Fruit fly (Drosophila melanogaster) whole organism, embryonic: Measurements from ENCODE around the gene Ttc19.

Source experiments
- Abd-B ChIP-seq: fragments of 200-800 bp; sonication (Bioruptor generic); optimal IDR thresholded peaks from 2 replicates; lab custom pipeline; 2018; ENCODE audit warnings: missing biosample characterization, mild to moderate bottlenecking, missing genetic modification characterization, moderate library complexity
- Asciz ChIP-seq: fragments of 200-800 bp; sonication (Bioruptor generic); optimal IDR thresholded peaks from 2 replicates; lab custom pipeline; 2017; ENCODE audit warnings: missing biosample characterization, mild to moderate bottlenecking, missing genetic modification characterization, missing genetic modification reagents
- Atf6 ChIP-seq: fragments of 200-800 bp; sonication (Bioruptor generic); IDR thresholded peaks from 2 replicates; pipeline ENCODE4 v1.3.6; 2022; ENCODE audit warnings: missing biosample characterization, missing genetic modification characterization
- B-H2 ChIP-seq: fragments of 200-800 bp; sonication (Bioruptor generic); optimal IDR thresholded peaks from 2 replicates; lab custom pipeline; 2018; ENCODE audit warnings: missing biosample characterization, mild to moderate bottlenecking, missing genetic modification characterization
- CG10274 ChIP-seq: fragments of 200-800 bp; sonication (Bioruptor generic); optimal IDR thresholded peaks from 3 replicates; lab custom pipeline; 2017; ENCODE audit warnings: missing biosample characterization, mild to moderate bottlenecking, missing genetic modification characterization
- CG10543 ChIP-seq: fragments of 200-800 bp; sonication (Bioruptor generic); optimal IDR thresholded peaks from 3 replicates; lab custom pipeline; 2017; ENCODE audit warnings: missing biosample characterization, mild to moderate bottlenecking, missing genetic modification characterization, moderate library complexity
- CG11504 ChIP-seq: fragments of 200-800 bp; sonication (Bioruptor generic); optimal IDR thresholded peaks from 3 replicates; lab custom pipeline; 2019; ENCODE audit warnings: missing biosample characterization, mild to moderate bottlenecking, missing genetic modification characterization, moderate library complexity
- CG11723 ChIP-seq: fragments of 200-800 bp; sonication (Bioruptor generic); optimal IDR thresholded peaks from 2 replicates; lab custom pipeline; 2017; ENCODE audit warnings: missing biosample characterization, mild to moderate bottlenecking, missing genetic modification characterization
- CG12391 ChIP-seq: fragments of 200-800 bp; sonication (Bioruptor generic); optimal IDR thresholded peaks from 3 replicates; lab custom pipeline; 2018; ENCODE audit warnings: missing biosample characterization, mild to moderate bottlenecking, missing genetic modification characterization, moderate library complexity
- CG12659 ChIP-seq: fragments of 200-800 bp; sonication (Bioruptor generic); optimal IDR thresholded peaks from 3 replicates; lab custom pipeline; 2017; ENCODE audit warnings: mild to moderate bottlenecking, missing biosample characterization, missing genetic modification reagents, missing genetic modification characterization
- CG15269 ChIP-seq: fragments of 200-800 bp; sonication (Bioruptor generic); optimal IDR thresholded peaks from 2 replicates; lab custom pipeline; 2018; ENCODE audit warnings: missing biosample characterization, mild to moderate bottlenecking, missing genetic modification characterization, moderate library complexity
- CG17802 ChIP-seq: fragments of 200-800 bp; sonication (Bioruptor generic); optimal IDR thresholded peaks from 2 replicates; lab custom pipeline; 2018; ENCODE audit warnings: missing biosample characterization, mild to moderate bottlenecking, missing genetic modification characterization, moderate library complexity
- CG17829 ChIP-seq: fragments of 200-800 bp; optimal IDR thresholded peaks from 2 replicates; lab custom pipeline; 2019; ENCODE audit warnings: missing biosample characterization, mild to moderate bottlenecking, missing genetic modification characterization, moderate library complexity
- CG18619 ChIP-seq: fragments of 200-800 bp; sonication (Bioruptor generic); optimal IDR thresholded peaks from 3 replicates; lab custom pipeline; 2017; ENCODE audit warnings: missing biosample characterization, mild to moderate bottlenecking, missing genetic modification characterization
- CG2712 ChIP-seq: fragments of 200-800 bp; optimal IDR thresholded peaks from 3 replicates; lab custom pipeline; 2019; ENCODE audit warnings: missing biosample characterization, mild to moderate bottlenecking, missing genetic modification characterization, moderate library complexity
- CG42726 ChIP-seq: fragments of 200-800 bp; sonication (Bioruptor generic); IDR thresholded peaks from 2 replicates; pipeline ENCODE4 v1.3.6; 2022; ENCODE audit warnings: missing biosample characterization, missing genetic modification characterization; ENCODE audit not compliant: partially characterized antibody
- CG4360 ChIP-seq: fragments of 200-800 bp; sonication (Bioruptor generic); IDR thresholded peaks from 2 replicates; pipeline ENCODE4 v1.3.6; 2022; ENCODE audit warnings: missing biosample characterization, missing genetic modification characterization
- CG4854 ChIP-seq: fragments of 200-800 bp; sonication (Bioruptor generic); optimal IDR thresholded peaks from 2 replicates; lab custom pipeline; 2016; ENCODE audit warnings: missing biosample characterization, missing genetic modification characterization, inconsistent platforms
- CG7987 ChIP-seq: fragments of 200-800 bp; sonication (Bioruptor generic); optimal IDR thresholded peaks from 2 replicates; lab custom pipeline; 2018; ENCODE audit warnings: missing biosample characterization, mild to moderate bottlenecking, missing genetic modification characterization, moderate library complexity
- CG8290 ChIP-seq, 3 experiments: fragments of 200-800 bp; sonication (Bioruptor generic); optimal IDR thresholded peaks; 2 replicates each; lab custom pipeline; 2016 to 2019; ENCODE audit warnings: missing biosample characterization in 3 of 3, missing genetic modification characterization in 3 of 3, mild to moderate bottlenecking in 2 of 3, moderate library complexity in 1 of 3
- CG8924 ChIP-seq: fragments of 200-800 bp; optimal IDR thresholded peaks from 3 replicates; lab custom pipeline; 2019; ENCODE audit warnings: missing biosample characterization, mild to moderate bottlenecking, missing genetic modification characterization, moderate library complexity
- D19A ChIP-seq: fragments of 200-800 bp; optimal IDR thresholded peaks from 3 replicates; lab custom pipeline; 2019; ENCODE audit warnings: missing biosample characterization, mild to moderate bottlenecking, missing genetic modification characterization, moderate library complexity
- Deaf1 ChIP-seq: fragments of 200-800 bp; optimal IDR thresholded peaks from 3 replicates; lab custom pipeline; 2019; ENCODE audit warnings: missing biosample characterization, mild to moderate bottlenecking, missing genetic modification characterization, moderate library complexity
- Drgx ChIP-seq: fragments of 200-800 bp; sonication (Bioruptor generic); IDR thresholded peaks from 2 replicates; pipeline ENCODE4 v1.3.6; 2022; ENCODE audit warnings: missing biosample characterization, missing genetic modification characterization
- HmgZ ChIP-seq: fragments of 200-800 bp; sonication (Bioruptor generic); optimal IDR thresholded peaks from 2 replicates; lab custom pipeline; 2018; ENCODE audit warnings: missing biosample characterization, mild to moderate bottlenecking, missing genetic modification characterization
- Hsf ChIP-seq: fragments of 200-800 bp; sonication (Bioruptor generic); optimal IDR thresholded peaks from 3 replicates; lab custom pipeline; 2016; ENCODE audit warnings: missing biosample characterization, missing genetic modification characterization
- Nf-YB ChIP-seq: fragments of 200-800 bp; sonication (Bioruptor generic); optimal IDR thresholded peaks from 3 replicates; lab custom pipeline; 2019; ENCODE audit warnings: missing biosample characterization, mild to moderate bottlenecking, missing genetic modification characterization, moderate library complexity
- Poxn ChIP-seq: fragments of 200-800 bp; sonication (Bioruptor generic); IDR thresholded peaks from 2 replicates; pipeline ENCODE4 v1.3.6; 2022; ENCODE audit warnings: missing biosample characterization, missing genetic modification characterization
- ase ChIP-seq: fragments of 200-800 bp; sonication (Bioruptor generic); IDR thresholded peaks from 3 replicates; pipeline ENCODE4 v1.3.6; 2022; ENCODE audit warnings: missing biosample characterization, missing genetic modification characterization
- az2 ChIP-seq: fragments of 200-800 bp; sonication (Bioruptor generic); optimal IDR thresholded peaks from 3 replicates; lab custom pipeline; 2016; ENCODE audit warnings: missing biosample characterization, missing genetic modification characterization
- bab2 ChIP-seq: fragments of 200-800 bp; sonication (Bioruptor generic); optimal IDR thresholded peaks from 2 replicates; lab custom pipeline; 2016; ENCODE audit warnings: missing biosample characterization, missing genetic modification characterization
- bowl ChIP-seq: fragments of 200-800 bp; sonication (Bioruptor generic); IDR thresholded peaks from 2 replicates; pipeline ENCODE4 v1.3.6; 2022; ENCODE audit warnings: missing biosample characterization, missing genetic modification characterization
- ci ChIP-seq: fragments of 200-800 bp; sonication (Bioruptor generic); IDR thresholded peaks from 3 replicates; pipeline ENCODE4 v1.3.6; 2022; ENCODE audit warnings: missing biosample characterization, missing genetic modification characterization
- fd96Cb ChIP-seq: fragments of 200-800 bp; sonication (Bioruptor generic); optimal IDR thresholded peaks from 2 replicates; lab custom pipeline; 2018; ENCODE audit warnings: missing biosample characterization, mild to moderate bottlenecking, missing genetic modification characterization, moderate library complexity
- ftz-f1 ChIP-seq: fragments of 200-800 bp; sonication (Bioruptor generic); optimal IDR thresholded peaks from 2 replicates; lab custom pipeline; 2016; ENCODE audit warnings: missing biosample characterization, missing genetic modification characterization
- fu2 ChIP-seq: fragments of 200-800 bp; sonication (Bioruptor generic); optimal IDR thresholded peaks from 2 replicates; lab custom pipeline; 2016; ENCODE audit warnings: missing biosample characterization, missing genetic modification characterization
- gfzf ChIP-seq: fragments of 200-800 bp; sonication (Bioruptor generic); optimal IDR thresholded peaks from 2 replicates; lab custom pipeline; 2016; ENCODE audit warnings: missing biosample characterization, mild to moderate bottlenecking, missing genetic modification characterization, moderate library complexity
- ham ChIP-seq: fragments of 200-800 bp; sonication (Bioruptor generic); IDR thresholded peaks from 2 replicates; pipeline ENCODE4 v1.3.6; 2022; ENCODE audit warnings: missing biosample characterization, missing genetic modification characterization
- ken ChIP-seq: fragments of 200-800 bp; sonication (Bioruptor generic); IDR thresholded peaks from 3 replicates; pipeline ENCODE4 v1.3.6; 2022; ENCODE audit warnings: missing biosample characterization, missing genetic modification characterization
- knrl ChIP-seq: fragments of 200-800 bp; sonication (Bioruptor generic); IDR thresholded peaks from 3 replicates; pipeline ENCODE4 v1.3.6; 2022; ENCODE audit warnings: missing biosample characterization, missing genetic modification characterization; ENCODE audit not compliant: partially characterized antibody
- lab ChIP-seq: fragments of 200-800 bp; sonication (Bioruptor generic); optimal IDR thresholded peaks from 3 replicates; lab custom pipeline; 2017; ENCODE audit warnings: missing biosample characterization, missing genetic modification characterization, mild to moderate bottlenecking, moderate library complexity, missing genetic modification reagents
- lbe ChIP-seq: fragments of 200-800 bp; sonication (Bioruptor generic); optimal IDR thresholded peaks from 2 replicates; lab custom pipeline; 2016; ENCODE audit warnings: missing biosample characterization, mild to moderate bottlenecking, missing genetic modification characterization
- lola ChIP-seq, 3 experiments: fragments of >200 bp in 2 of 3; fragments of 200-800 bp in 1 of 3; sonication (Bioruptor generic) in 1 of 3; optimal IDR thresholded peaks; 2 replicates each; lab custom pipeline; 2017 to 2019; ENCODE audit warnings: missing biosample characterization in 3 of 3, missing genetic modification characterization in 3 of 3, mild to moderate bottlenecking in 1 of 3, moderate library complexity in 1 of 3
- luna ChIP-seq: fragments of 200-800 bp; sonication (Bioruptor generic); optimal IDR thresholded peaks from 2 replicates; lab custom pipeline; 2016; ENCODE audit warnings: missing biosample characterization, missing genetic modification characterization
- psq ChIP-seq: fragments of 200-800 bp; sonication (Bioruptor generic); optimal IDR thresholded peaks from 2 replicates; lab custom pipeline; 2017; ENCODE audit warnings: missing biosample characterization, missing genetic modification characterization
- repo ChIP-seq: fragments of 200-800 bp; sonication (Bioruptor generic); optimal IDR thresholded peaks from 2 replicates; lab custom pipeline; 2016; ENCODE audit warnings: missing biosample characterization, missing genetic modification characterization
- run ChIP-seq: fragments of 200-800 bp; sonication (Bioruptor generic); optimal IDR thresholded peaks from 3 replicates; lab custom pipeline; 2018; ENCODE audit warnings: missing biosample characterization, mild to moderate bottlenecking, missing genetic modification characterization
- tap ChIP-seq: fragments of 200-800 bp; optimal IDR thresholded peaks from 3 replicates; lab custom pipeline; 2019; ENCODE audit warnings: missing biosample characterization, mild to moderate bottlenecking, missing genetic modification characterization, moderate library complexity
- ttk ChIP-seq: fragments of 200-800 bp; sonication (Bioruptor generic); IDR thresholded peaks from 2 replicates; pipeline ENCODE4 v2.1.2; 2022; ENCODE audit warnings: missing biosample characterization, missing genetic modification characterization
- vvl ChIP-seq: fragments of 200-800 bp; sonication (Bioruptor generic); IDR thresholded peaks from 2 replicates; pipeline ENCODE4 v1.3.6; 2022; ENCODE audit warnings: missing biosample characterization, missing genetic modification characterization

The Ttc19 gene

DNA sequence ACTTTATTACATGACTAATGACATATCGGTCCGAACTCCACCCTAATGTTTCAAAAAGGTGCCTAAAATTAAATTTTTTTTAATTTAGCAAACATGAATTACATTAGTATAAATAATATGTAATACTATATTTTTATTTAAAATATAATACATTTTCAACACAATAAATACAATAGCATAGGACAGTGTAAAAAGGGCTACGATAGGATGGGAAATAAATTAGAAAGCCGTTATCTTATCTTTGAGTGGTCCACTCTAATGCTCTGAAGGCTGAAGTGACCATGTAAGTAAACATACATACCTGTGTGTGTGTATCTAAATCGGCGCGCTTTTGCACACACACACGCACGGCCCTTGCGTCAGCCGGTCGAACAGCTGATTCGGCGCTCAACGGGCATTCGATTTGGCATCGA lies 42.0 kb downstream of the Ttc19 start, which contains the start of gene CG31793 (continued):
- TF ChIP-seq luna (GFP tag; lab: Kevin White, UChicago): no peak
- TF ChIP-seq fd96Cb (tag; lab: Kevin White, UChicago): peak; percentile 26
- TF ChIP-seq run: no peak
- TF ChIP-seq HmgZ: peak; percentile 53
- no peak for TF ChIP-seq lola (GFP tag; optimal IDR thresholded peaks at IDR 0.05; lab: Kevin White, UChicago)
- peak; percentile 67 for TF ChIP-seq CG10543 (GFP tag; lab: Kevin White, UChicago)
- TF ChIP-seq bowl: no peak
- no peak for TF ChIP-seq gfzf (GFP tag; lab: Kevin White, UChicago)
- TF ChIP-seq D19A (tag; lab: Kevin White, UChicago): peak; percentile 62
- no peak for TF ChIP-seq repo (GFP tag; lab: Kevin White, UChicago)
- no peak for TF ChIP-seq Poxn
- TF ChIP-seq bab2: no peak
- TF ChIP-seq CG12659 (GFP tag; lab: Kevin White, UChicago): peak; percentile 65
- peak; percentile 64 for TF ChIP-seq Atf6 (GFP tag; lab: Robert Waterston, UW)
- TF ChIP-seq tap (tag; lab: Kevin White, UChicago): peak; percentile 2
- no peak for TF ChIP-seq ham
- TF ChIP-seq CG17829 (tag; lab: Kevin White, UChicago): peak; percentile 46
- no peak for TF ChIP-seq CG42726 (GFP tag; lab: Robert Waterston, UW)
- peak; percentile 49 for TF ChIP-seq vvl (GFP tag; lab: Robert Waterston, UW)
- TF ChIP-seq az2 (GFP tag; lab: Kevin White, UChicago): peak; percentile 29
- peak; percentile 62 for TF ChIP-seq CG2712 (tag; lab: Kevin White, UChicago)
- TF ChIP-seq psq (GFP tag; lab: Kevin White, UChicago): no peak
- peak; percentile 73 for TF ChIP-seq Drgx
- TF ChIP-seq CG18619 (GFP tag; lab: Kevin White, UChicago): peak; percentile 32
- TF ChIP-seq CG4360: no peak
- no peak for TF ChIP-seq CG10274 (GFP tag; lab: Kevin White, UChicago)
- TF ChIP-seq Nf-YB (GFP tag; lab: Kevin White, UChicago): peak; percentile 19
- peak; percentile 59; the same call in 2 of the 3 replicates for TF ChIP-seq ci (GFP tag; lab: Robert Waterston, UW)
- TF ChIP-seq CG11723 (GFP tag; lab: Kevin White, UChicago): no peak
- no peak for TF ChIP-seq CG8290 (GFP tag; optimal IDR thresholded peaks at IDR 0.05; lab: Kevin White, UChicago)
- peak in 1 of 2 experiments; percentile 59 for TF ChIP-seq CG8290 (tag; optimal IDR thresholded peaks at IDR 0.05; lab: Kevin White, UChicago)
- peak; percentile 39 for TF ChIP-seq Asciz (GFP tag; lab: Kevin White, UChicago)
- TF ChIP-seq knrl: no peak
- TF ChIP-seq CG7987: no peak
- no peak for TF ChIP-seq ttk (GFP tag; lab: Robert Waterston, UW)
- 0 out of 3 replicates have a peak, but pooled peaks have one; percentile 20 for TF ChIP-seq ase
- TF ChIP-seq fu2 (GFP tag; lab: Kevin White, UChicago): no peak
- peak; percentile 68 for TF ChIP-seq CG11504 (tag; lab: Kevin White, UChicago)
- peak; percentile 42 for TF ChIP-seq Deaf1 (tag; lab: Kevin White, UChicago)
- TF ChIP-seq ftz-f1 (GFP tag; lab: Kevin White, UChicago): peak; percentile 83
- no peak for TF ChIP-seq CG4854 (GFP tag; lab: Kevin White, UChicago)
- TF ChIP-seq CG15269 (tag; lab: Kevin White, UChicago): peak; percentile 76
- TF ChIP-seq B-H2 (GFP tag; lab: Kevin White, UChicago): peak; percentile 49
- peak; percentile 59 for TF ChIP-seq CG12391 (tag; lab: Kevin White, UChicago)
- no peak for TF ChIP-seq Hsf
- peak; percentile 73 for TF ChIP-seq lab (GFP tag; lab: Kevin White, UChicago)
- no peak for TF ChIP-seq CG17802 (tag; lab: Kevin White, UChicago)
- peak; percentile 67 for TF ChIP-seq CG8924 (tag; lab: Kevin White, UChicago)
- TF ChIP-seq ken (GFP tag; lab: Robert Waterston, UW): no peak
- TF ChIP-seq Abd-B (GFP tag; lab: Kevin White, UChicago): no peak
- peak; percentile 54 for TF ChIP-seq lbe (GFP tag; lab: Kevin White, UChicago)
